Fruit fly (Drosophila melanogaster) whole organism, wandering third instar larva: ENCODE measurements around the gene Tsen2.

Experiments used
- Abd-B ChIP-seq: fragments of >200 bp; optimal IDR thresholded peaks from 2 replicates; lab custom pipeline; 2017; ENCODE audit warnings: missing biosample characterization, missing genetic modification characterization
- CG32264 ChIP-seq: fragments of 200-800 bp; sonication (Bioruptor generic); optimal IDR thresholded peaks from 2 replicates; lab custom pipeline; 2016; ENCODE audit warnings: missing biosample characterization, missing genetic modification characterization
- CG9705 ChIP-seq: fragments of 200-800 bp; sonication (Bioruptor generic); optimal IDR thresholded peaks from 2 replicates; lab custom pipeline; 2018; ENCODE audit warnings: missing biosample characterization, mild to moderate bottlenecking, missing genetic modification characterization
- CrebA ChIP-seq: fragments of 200-800 bp; sonication (Bioruptor generic); optimal IDR thresholded peaks from 2 replicates; lab custom pipeline; 2016; ENCODE audit warnings: missing biosample characterization, mild to moderate bottlenecking, missing genetic modification characterization, borderline replicate concordance
- Dfd ChIP-seq: fragments of >200 bp; optimal IDR thresholded peaks from 2 replicates; lab custom pipeline; 2017; ENCODE audit warnings: missing biosample characterization, missing genetic modification characterization
- Dif ChIP-seq: fragments of 200-275, 200-300 bp; sonication (Bioruptor generic); optimal IDR thresholded peaks from 2 replicates; lab custom pipeline; 2018; ENCODE audit warnings: missing biosample characterization, missing genetic modification characterization; ENCODE audit not compliant: partially characterized antibody
- GATAd ChIP-seq: sonication (Bioruptor generic); optimal IDR thresholded peaks from 2 replicates; lab custom pipeline; 2016; ENCODE audit warnings: missing biosample characterization, missing genetic modification characterization
- HLH106 ChIP-seq: fragments of 200-800 bp; optimal IDR thresholded peaks from 3 replicates; lab custom pipeline; 2019; ENCODE audit warnings: missing biosample characterization, mild to moderate bottlenecking, missing genetic modification characterization, moderate library complexity
- Hnf4 ChIP-seq: fragments of 200-800 bp; sonication (Bioruptor generic); optimal IDR thresholded peaks from 2 replicates; lab custom pipeline; 2016; ENCODE audit warnings: missing biosample characterization, mild to moderate bottlenecking, missing genetic modification characterization
- Hr78 ChIP-seq: fragments of >200 bp; optimal IDR thresholded peaks from 2 replicates; lab custom pipeline; 2017; ENCODE audit warnings: missing biosample characterization, missing genetic modification characterization
- Hr83 ChIP-seq: fragments of 200-300 bp; sonication (Bioruptor generic); optimal IDR thresholded peaks from 2 replicates; lab custom pipeline; 2016; ENCODE audit warnings: missing biosample characterization, mild to moderate bottlenecking, missing genetic modification characterization, moderate library complexity; ENCODE audit not compliant: poor library complexity, severe bottlenecking
- Jra ChIP-seq: sonication (Bioruptor generic); optimal IDR thresholded peaks from 2 replicates; lab custom pipeline; 2016; ENCODE audit warnings: missing biosample characterization, missing genetic modification characterization
- Mio ChIP-seq: sonication (Bioruptor generic); optimal IDR thresholded peaks from 2 replicates; lab custom pipeline; 2016; ENCODE audit warnings: missing biosample characterization, missing genetic modification characterization
- Myc ChIP-seq: fragments of >200 bp; optimal IDR thresholded peaks from 2 replicates; lab custom pipeline; 2017
- N ChIP-seq: fragments of >200 bp; optimal IDR thresholded peaks from 2 replicates; lab custom pipeline; 2018; ENCODE audit warnings: missing biosample characterization, missing external identifiers, missing genetic modification characterization
- OdsH ChIP-seq: fragments of 200-800 bp; sonication (Bioruptor generic); optimal IDR thresholded peaks from 2 replicates; lab custom pipeline; 2016; ENCODE audit warnings: missing biosample characterization, mild to moderate bottlenecking, missing genetic modification characterization
- Rel ChIP-seq, 2 experiments: fragments of 200-800 bp; sonication (Bioruptor generic) in 1 of 2; optimal IDR thresholded peaks; 2 replicates in 1 of 2; 3 replicates in 1 of 2; lab custom pipeline; 2016 to 2019; ENCODE audit warnings: mild to moderate bottlenecking in 2 of 2, missing biosample characterization in 2 of 2, missing genetic modification characterization in 2 of 2, moderate library complexity in 1 of 2
- Sp1 ChIP-seq: fragments of 200-800 bp; sonication (Bioruptor generic); optimal IDR thresholded peaks from 3 replicates; lab custom pipeline; 2019; ENCODE audit warnings: missing biosample characterization, mild to moderate bottlenecking, missing genetic modification characterization, moderate library complexity
- Vsx2 ChIP-seq: fragments of 200-300, 225-300 bp; sonication (Bioruptor generic); optimal IDR thresholded peaks from 2 replicates; lab custom pipeline; 2018; ENCODE audit warnings: missing biosample characterization, missing genetic modification characterization; ENCODE audit not compliant: partially characterized antibody
- br ChIP-seq: fragments of 200-800 bp; sonication (Bioruptor generic); optimal IDR thresholded peaks from 2 replicates; lab custom pipeline; 2016; ENCODE audit warnings: missing biosample characterization, missing genetic modification characterization
- brk ChIP-seq: fragments of 200-800 bp; sonication (Bioruptor generic); optimal IDR thresholded peaks from 2 replicates; lab custom pipeline; 2016; ENCODE audit warnings: missing biosample characterization, mild to moderate bottlenecking, missing genetic modification characterization
- dl ChIP-seq, 2 experiments: fragments of 175-275, 200-275 bp in 1 of 2; fragments of 200-275 bp in 1 of 2; sonication (Bioruptor generic); optimal IDR thresholded peaks; lab custom pipeline; 2018; ENCODE audit warnings: mild to moderate bottlenecking in 2 of 2, missing biosample characterization in 2 of 2, missing genetic modification characterization in 2 of 2, moderate library complexity in 2 of 2; ENCODE audit not compliant: partially characterized antibody in 2 of 2, insufficient read depth in 1 of 2
- dmrt93B ChIP-seq: fragments of 200-800 bp; sonication (Bioruptor generic); optimal IDR thresholded peaks from 2 replicates; lab custom pipeline; 2018; ENCODE audit warnings: missing biosample characterization, mild to moderate bottlenecking, missing genetic modification characterization
- dsf ChIP-seq: sonication (Bioruptor generic); optimal IDR thresholded peaks from 2 replicates; lab custom pipeline; 2016; ENCODE audit warnings: missing biosample characterization, missing genetic modification characterization, borderline replicate concordance
- ey ChIP-seq: fragments of 200-800 bp; sonication (Bioruptor generic); optimal IDR thresholded peaks from 2 replicates; lab custom pipeline; 2016; ENCODE audit warnings: missing biosample characterization, missing genetic modification characterization
- foxo ChIP-seq, 2 experiments: fragments of 200-800 bp; sonication (Bioruptor generic); optimal IDR thresholded peaks; 2 replicates in 1 of 2; 3 replicates in 1 of 2; lab custom pipeline; 2016 to 2017; ENCODE audit warnings: missing biosample characterization in 2 of 2, missing genetic modification characterization in 2 of 2
- fru ChIP-seq: fragments of 200-800 bp; sonication (Bioruptor generic); optimal IDR thresholded peaks from 3 replicates; lab custom pipeline; 2016; ENCODE audit warnings: missing biosample characterization, mild to moderate bottlenecking, missing genetic modification characterization
- h ChIP-seq: fragments of 200-800 bp; sonication (Bioruptor generic); optimal IDR thresholded peaks from 3 replicates; lab custom pipeline; 2016; ENCODE audit warnings: missing biosample characterization, mild to moderate bottlenecking, missing genetic modification characterization
- jim ChIP-seq: fragments of 175-275, 200-325 bp; sonication (Bioruptor generic); optimal IDR thresholded peaks from 2 replicates; lab custom pipeline; 2016; ENCODE audit warnings: missing biosample characterization, mild to moderate bottlenecking, missing genetic modification characterization
- lola ChIP-seq: fragments of >200 bp; optimal IDR thresholded peaks from 2 replicates; lab custom pipeline; 2017; ENCODE audit warnings: missing biosample characterization, missing genetic modification characterization
- pan ChIP-seq: fragments of >200 bp; optimal IDR thresholded peaks from 2 replicates; lab custom pipeline; 2017
- psq ChIP-seq: fragments of 200-800 bp; sonication (Bioruptor generic); optimal IDR thresholded peaks from 3 replicates; lab custom pipeline; 2017; ENCODE audit warnings: missing biosample characterization, mild to moderate bottlenecking, missing genetic modification characterization, moderate library complexity
- rgr ChIP-seq: fragments of 200-800 bp; sonication (Bioruptor generic); optimal IDR thresholded peaks from 3 replicates; lab custom pipeline; 2016; ENCODE audit warnings: missing biosample characterization, mild to moderate bottlenecking, missing genetic modification characterization
- sage ChIP-seq: fragments of 200-800 bp; sonication (Bioruptor generic); optimal IDR thresholded peaks from 2 replicates; lab custom pipeline; 2016; ENCODE audit warnings: missing biosample characterization, mild to moderate bottlenecking, missing genetic modification characterization
- sv ChIP-seq: fragments of 200-800 bp; sonication (Bioruptor generic); optimal IDR thresholded peaks from 3 replicates; lab custom pipeline; 2016; ENCODE audit warnings: missing biosample characterization, missing genetic modification characterization
- tai ChIP-seq: sonication (Bioruptor generic); optimal IDR thresholded peaks from 2 replicates; lab custom pipeline; 2016; ENCODE audit warnings: missing biosample characterization, missing genetic modification characterization
- usp ChIP-seq: fragments of >200 bp; optimal IDR thresholded peaks from 2 replicates; lab custom pipeline; 2017; ENCODE audit warnings: missing biosample characterization, missing genetic modification characterization
- woc ChIP-seq: sonication (Bioruptor generic); optimal IDR thresholded peaks from 2 replicates; lab custom pipeline; 2016; ENCODE audit warnings: missing biosample characterization, mild to moderate bottlenecking, missing genetic modification characterization

Gene Tsen2

dm6 chr2L:16715841-16716701 is 13.5 kb upstream of the Tsen2 start, which contains the start of the genes Cyt-c-d and CG31808:
Cyt-c-d (plus strand) TSS chr2L:16715891.
CG31808 (minus strand) TSS chr2L:16716195.
- TF ChIP-seq Jra (GFP tag; lab: Kevin White, UChicago) (peak; percentile 89), tai (GFP tag; lab: Kevin White, UChicago) (peak; percentile 87), Dfd (GFP tag; lab: Kevin White, UChicago) (no peak), GATAd (GFP tag; lab: Kevin White, UChicago) (peak; percentile 24), CG9705 (GFP tag; lab: Kevin White, UChicago) (peak; percentile 78), Myc (lab: Kevin White, UChicago) (no peak), h (GFP tag; lab: Kevin White, UChicago) (peak; percentile 97), sage (GFP tag; lab: Kevin White, UChicago) (peak; percentile 95), Rel (GFP tag; optimal IDR thresholded peaks at IDR 0.05; lab: Kevin White, UChicago) (peak; percentile 85), Rel (tag; optimal IDR thresholded peaks at IDR 0.05; lab: Kevin White, UChicago) (peak; percentile 64), jim (GFP tag; lab: Kevin White, UChicago) (no peak), brk (GFP tag; lab: Kevin White, UChicago) (peak; percentile 92), br (GFP tag; lab: Kevin White, UChicago) (peak; percentile 95), Abd-B (GFP tag; lab: Kevin White, UChicago) (no peak), Hr78 (no peak), foxo (GFP tag; optimal IDR thresholded peaks at IDR 0.05; lab: Kevin White, UChicago) (peak; percentile 11 to 95), ey (GFP tag; lab: Kevin White, UChicago) (peak; percentile 95), usp (no peak), pan (no peak), dsf (GFP tag; lab: Kevin White, UChicago) (peak; percentile 71), fru (GFP tag; lab: Kevin White, UChicago) (peak; percentile 96), dmrt93B (GFP tag; lab: Kevin White, UChicago) (peak; percentile 88), Mio (GFP tag; lab: Kevin White, UChicago) (no peak), lola (GFP tag; lab: Kevin White, UChicago) (no peak), woc (GFP tag; lab: Kevin White, UChicago) (peak; percentile 92), Vsx2 (GFP tag; lab: Kevin White, UChicago) (no peak), N (GFP tag; lab: Kevin White, UChicago) (no peak), Dif (peak; percentile 93), HLH106 (tag; lab: Kevin White, UChicago) (peak; percentile 95), CrebA (GFP tag; lab: Kevin White, UChicago) (peak; percentile 75), CG32264 (GFP tag; lab: Kevin White, UChicago) (peak; percentile 81), Sp1 (GFP tag; lab: Kevin White, UChicago) (peak; percentile 94), dl (GFP tag; optimal IDR thresholded peaks at IDR 0.05; lab: Kevin White, UChicago; ENCODE audit: insufficient read depth in 1 of 2, partially characterized antibody in 2 of 2) (peak; percentile 52 to 85), Hr83 (peak; percentile 11), sv (GFP tag; lab: Kevin White, UChicago) (peak; percentile 96), psq (GFP tag; lab: Kevin White, UChicago) (peak; percentile 91), Hnf4 (GFP tag; lab: Kevin White, UChicago) (peak; percentile 93), OdsH (peak; percentile 95), rgr (peak; percentile 94)

dm6 chr2L:16716771-16717170 is 12.8 kb upstream of the Tsen2 start:
- TF ChIP-seq h (GFP tag; lab: Kevin White, UChicago) (no peak), CG32264 (GFP tag; lab: Kevin White, UChicago) (no peak)
